Fruit fly (Drosophila melanogaster): ENCODE data around the gene Fdx2.

Fdx2 gene

DNA sequence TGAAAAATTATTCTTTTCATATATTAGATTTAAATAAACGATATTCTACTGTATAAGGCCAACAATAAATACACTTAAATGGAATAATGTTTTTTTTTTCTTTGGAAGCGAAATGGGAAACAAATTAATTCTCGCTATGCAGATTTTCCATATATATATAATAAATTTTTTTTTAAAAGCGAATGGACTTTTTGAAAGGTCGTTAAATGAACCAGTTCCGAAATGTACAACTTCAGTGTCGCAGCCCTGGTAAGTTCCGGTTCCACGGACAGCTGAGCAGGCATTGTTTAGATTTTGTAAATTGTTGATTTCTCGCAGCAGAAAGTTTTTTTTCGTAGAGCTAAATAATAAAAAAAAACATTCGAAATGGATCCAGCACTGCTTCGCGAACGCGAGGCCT, 5.5 kb upstream of the Fdx2 start, which contains the start of gene TfIIEbeta (continued):
- peak; percentile 14 for TF ChIP-seq Hr3 (GFP tag; optimal IDR thresholded peaks at IDR 0.05)
- TF ChIP-seq CG9437 (GFP tag; optimal IDR thresholded peaks at IDR 0.05), result peak; percentile 6
- peak; percentile 35 for TF ChIP-seq Xbp1 (GFP tag; optimal IDR thresholded peaks at IDR 0.05)
- TF ChIP-seq CG32532 (GFP tag; IDR thresholded peaks at IDR 0.05), result peak; percentile 63
- TF ChIP-seq CG4730 (GFP tag; IDR thresholded peaks at IDR 0.05), result no peak
- peak; percentile 16 for TF ChIP-seq CG2116 (GFP tag; optimal IDR thresholded peaks at IDR 0.05)
- TF ChIP-seq H15 (GFP tag; IDR thresholded peaks at IDR 0.05), result no peak
- peak; percentile 52; the same call in 1 of the 2 replicates for TF ChIP-seq Xrp1 (GFP tag; IDR thresholded peaks at IDR 0.05)
- peak; percentile 37 for TF ChIP-seq CG1233 (GFP tag; optimal IDR thresholded peaks at IDR 0.05)
- TF ChIP-seq sd (tag; optimal IDR thresholded peaks at IDR 0.05), result peak; percentile 73
- peak; percentile 44; the same call in 2 of the 3 replicates for TF ChIP-seq ci (GFP tag; IDR thresholded peaks at IDR 0.05)
- TF ChIP-seq CG14860 (GFP tag; IDR thresholded peaks at IDR 0.05; ENCODE audit: partially characterized antibody), result no peak
- TF ChIP-seq pzg (GFP tag; optimal IDR thresholded peaks at IDR 0.05), result peak; percentile 43
- peak; percentile 6 for TF ChIP-seq CG4617 (GFP tag; optimal IDR thresholded peaks at IDR 0.05; ENCODE audit: borderline replicate concordance)
- TF ChIP-seq ap (GFP tag; IDR thresholded peaks at IDR 0.05), result no peak
- 0 out of 2 replicates have a peak, but pooled peaks have one; percentile 9 for TF ChIP-seq CG3847 (GFP tag; IDR thresholded peaks at IDR 0.05)
- peak in 1 of 2 experiments; percentile 7 for TF ChIP-seq insv (GFP tag; optimal IDR thresholded peaks at IDR 0.05)
- TF ChIP-seq CG2120 (GFP tag; optimal IDR thresholded peaks at IDR 0.05), result peak; percentile 38
- TF ChIP-seq Ptx1 (GFP tag; IDR thresholded peaks at IDR 0.05), result peak; percentile 47
- peak; percentile 44 for TF ChIP-seq E2f2 (GFP tag; IDR thresholded peaks at IDR 0.05)
- peak; percentile 50 for TF ChIP-seq CG4424 (GFP tag; optimal IDR thresholded peaks at IDR 0.05)
- peak; percentile 42 for TF ChIP-seq CoRest (tag; optimal IDR thresholded peaks at IDR 0.05)
- TF ChIP-seq CG15269 (tag; optimal IDR thresholded peaks at IDR 0.05), result peak; percentile 34
- TF ChIP-seq dmrt11E (tag; optimal IDR thresholded peaks at IDR 0.05), result peak; percentile 23
- 0 out of 2 replicates have a peak, but pooled peaks have one; percentile 30 for TF ChIP-seq Rfx (GFP tag; IDR thresholded peaks at IDR 0.05)

DNA sequence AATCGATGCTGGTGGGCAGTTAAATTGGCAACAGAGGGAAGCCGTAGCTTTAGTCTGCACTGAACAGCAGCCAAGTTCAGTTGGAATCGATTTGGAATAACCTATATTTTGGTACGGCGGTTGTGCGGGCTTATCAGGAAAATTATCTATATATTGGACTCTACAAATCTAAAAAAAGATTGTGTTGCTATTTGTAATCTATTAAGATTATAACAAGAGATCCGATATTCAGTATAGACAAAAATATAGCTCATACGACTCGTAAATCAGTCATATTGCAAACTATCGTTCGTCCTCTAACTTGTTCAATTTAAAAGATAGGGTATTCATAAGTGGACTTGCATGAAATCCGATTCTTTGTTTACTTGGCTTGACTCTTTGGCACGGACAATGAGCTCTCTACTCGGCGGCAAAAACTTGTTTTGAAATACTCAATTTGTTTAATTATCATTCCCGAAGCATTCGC, 3.7 kb upstream of the Fdx2 start, which contains the start of gene Hexo1:
TSS of gene Hexo1 (plus strand) at position 51 of the 466 bp plus-strand sequence.
- TF ChIP-seq Nf-YC (tag; optimal IDR thresholded peaks at IDR 0.05) (peak; percentile 0), nom (GFP tag; optimal IDR thresholded peaks at IDR 0.05) (peak; percentile 59), CG34376 (GFP tag; optimal IDR thresholded peaks at IDR 0.05) (peak; percentile 79), unpg (GFP tag; optimal IDR thresholded peaks at IDR 0.05) (peak; percentile 36), dysf (GFP tag; IDR thresholded peaks at IDR 0.05) (peak; percentile 50; the same call in 2 of the 3 replicates), CG11695 (GFP tag; IDR thresholded peaks at IDR 0.05) (0 out of 3 replicates have a peak, but pooled peaks have one; percentile 40), grn (GFP tag; optimal IDR thresholded peaks at IDR 0.05) (peak; percentile 70), cas (GFP tag; IDR thresholded peaks at IDR 0.05) (no peak), CG6791 (GFP tag; IDR thresholded peaks at IDR 0.05; ENCODE audit: partially characterized antibody) (0 out of 3 replicates have a peak, but pooled peaks have one; percentile 22), CG12219 (GFP tag; optimal IDR thresholded peaks at IDR 0.05) (peak; percentile 34), CG11456 (GFP tag; IDR thresholded peaks at IDR 0.05) (no peak), Drgx (GFP tag; IDR thresholded peaks at IDR 0.05) (0 out of 2 replicates have a peak, but pooled peaks have one; percentile 15), CG9876 (GFP tag; optimal IDR thresholded peaks at IDR 0.05) (no peak), exex (tag; optimal IDR thresholded peaks at IDR 0.05) (peak; percentile 48), Dbx (GFP tag; IDR thresholded peaks at IDR 0.05) (peak; percentile 20; the same call in 1 of the 3 replicates), hkb (optimal IDR thresholded peaks at IDR 0.05) (no peak), hkb (GFP tag; IDR thresholded peaks at IDR 0.05) (peak; percentile 61), nerfin-2 (GFP tag; IDR thresholded peaks at IDR 0.05; ENCODE audit: partially characterized antibody) (no peak), CG12942 (GFP tag; optimal IDR thresholded peaks at IDR 0.05) (no peak), BEAF-32 (GFP tag; optimal IDR thresholded peaks at IDR 0.05) (no peak), pum (GFP tag; optimal IDR thresholded peaks at IDR 0.05) (no peak), CG11085 (GFP tag; IDR thresholded peaks at IDR 0.05) (no peak), CG12391 (tag; optimal IDR thresholded peaks at IDR 0.05) (peak; percentile 27), row (GFP tag; IDR thresholded peaks at IDR 0.05) (peak; percentile 79), CG2202 (tag; optimal IDR thresholded peaks at IDR 0.05) (no peak), klu (GFP tag; IDR thresholded peaks at IDR 0.05) (no peak)
